Worm (Caenorhabditis elegans): ENCODE results near the gene F59B10.6.

DNA sequence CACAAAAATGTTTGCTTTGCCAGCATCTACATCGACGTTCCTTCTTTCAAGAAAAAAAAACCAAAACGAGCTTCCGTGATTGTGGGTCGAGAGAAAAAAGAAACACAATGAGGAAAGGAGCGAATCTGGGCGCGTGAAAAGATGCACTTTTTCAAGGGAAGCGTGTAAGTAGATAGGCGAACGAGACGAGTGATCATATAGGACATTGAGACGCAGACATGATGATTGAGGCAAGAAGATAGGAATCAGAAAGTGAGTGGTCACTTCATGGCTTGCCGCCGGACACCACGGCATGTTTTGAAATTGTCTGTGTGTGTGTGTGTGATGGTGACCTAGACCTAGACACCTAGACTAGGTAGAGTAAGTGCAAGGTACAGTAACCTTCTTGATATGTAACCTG lies 22.7 kb downstream of the F59B10.6 start:
- TF ChIP-seq Y48G9A.11 (GFP tag; IDR thresholded peaks at IDR 0.05): no peak
- TF ChIP-seq lsy-2 (tag; optimal IDR thresholded peaks at IDR 0.05): peak; percentile 44 to 52
- TF ChIP-seq fos-1 (tag; optimal IDR thresholded peaks at IDR 0.05): no peak
- no peak for TF ChIP-seq ztf-7 (tag; optimal IDR thresholded peaks at IDR 0.05)
- TF ChIP-seq set-16 (GFP tag; IDR thresholded peaks at IDR 0.05): no peak
- TF ChIP-seq nhr-28 (tag; optimal IDR thresholded peaks at IDR 0.05): peak; percentile 64
- TF ChIP-seq nhr-237 (tag; optimal IDR thresholded peaks at IDR 0.05): no peak
- no peak for TF ChIP-seq Y105C5A.15 (GFP tag; IDR thresholded peaks at IDR 0.05)

All from whole organism, L4 larva.